Fruit fly (Drosophila melanogaster) whole organism, prepupa: Measurements from ENCODE around the gene CG6432.

ENCODE experiments used
- Blimp-1 ChIP-seq: fragments of 200-800 bp; sonication (Bioruptor generic); optimal IDR thresholded peaks from 3 replicates; lab custom pipeline; 2017; ENCODE audit warnings: missing biosample characterization, missing genetic modification characterization, mild to moderate bottlenecking, moderate library complexity, missing genetic modification reagents
- CG10631 ChIP-seq: fragments of 200-800 bp; sonication (Bioruptor generic); optimal IDR thresholded peaks from 2 replicates; lab custom pipeline; 2016; ENCODE audit warnings: missing biosample characterization, missing genetic modification characterization
- CG10669 ChIP-seq: fragments of 200-800 bp; sonication (Bioruptor generic); optimal IDR thresholded peaks from 3 replicates; lab custom pipeline; 2018; ENCODE audit warnings: missing biosample characterization, mild to moderate bottlenecking, missing genetic modification characterization, moderate library complexity
- CG11294 ChIP-seq: fragments of 200-800 bp; sonication (Bioruptor generic); IDR thresholded peaks from 2 replicates; pipeline ENCODE4 v1.3.6; 2022; ENCODE audit warnings: missing biosample characterization, missing genetic modification characterization
- CG15336 ChIP-seq: fragments of 200-800 bp; sonication (Bioruptor generic); IDR thresholded peaks from 2 replicates; pipeline ENCODE4 v1.3.6; 2022; ENCODE audit warnings: missing biosample characterization, missing genetic modification characterization
- CG1621 ChIP-seq: fragments of 200-800 bp; sonication (Bioruptor generic); optimal IDR thresholded peaks from 3 replicates; lab custom pipeline; 2018; ENCODE audit warnings: missing biosample characterization, mild to moderate bottlenecking, missing genetic modification characterization
- CG16779 ChIP-seq: fragments of 200-800 bp; sonication (Bioruptor generic); optimal IDR thresholded peaks from 3 replicates; lab custom pipeline; 2017; ENCODE audit warnings: missing biosample characterization, mild to moderate bottlenecking, missing genetic modification characterization
- CG3032 ChIP-seq: fragments of 200-800 bp; optimal IDR thresholded peaks from 2 replicates; lab custom pipeline; 2019; ENCODE audit warnings: missing biosample characterization, mild to moderate bottlenecking, missing genetic modification characterization, moderate library complexity
- CG31627 ChIP-seq: fragments of 200-800 bp; sonication (Bioruptor generic); optimal IDR thresholded peaks from 3 replicates; lab custom pipeline; 2016; ENCODE audit warnings: missing biosample characterization, missing genetic modification characterization
- CG32006 ChIP-seq: fragments of 200-800 bp; sonication (Bioruptor generic); optimal IDR thresholded peaks from 3 replicates; lab custom pipeline; 2017; ENCODE audit warnings: missing biosample characterization, mild to moderate bottlenecking, missing genetic modification characterization
- CG34406 ChIP-seq: fragments of 200-800 bp; sonication (Bioruptor generic); optimal IDR thresholded peaks from 3 replicates; lab custom pipeline; 2016; ENCODE audit warnings: missing biosample characterization, missing genetic modification characterization
- CG3919 ChIP-seq: fragments of 200-800 bp; sonication (Bioruptor generic); optimal IDR thresholded peaks from 3 replicates; lab custom pipeline; 2016; ENCODE audit warnings: missing biosample characterization, missing genetic modification characterization
- CG4318 ChIP-seq: fragments of 200-800 bp; sonication (Bioruptor generic); optimal IDR thresholded peaks from 3 replicates; lab custom pipeline; 2017; ENCODE audit warnings: missing biosample characterization, mild to moderate bottlenecking, missing genetic modification characterization
- CG6163 ChIP-seq: fragments of 200-800 bp; sonication (Bioruptor generic); IDR thresholded peaks from 3 replicates; pipeline ENCODE4 v1.3.6; 2022; ENCODE audit warnings: missing biosample characterization, missing genetic modification characterization
- CG6808 ChIP-seq: fragments of 200-800 bp; sonication (Bioruptor generic); optimal IDR thresholded peaks from 3 replicates; lab custom pipeline; 2017; ENCODE audit warnings: missing biosample characterization, missing genetic modification characterization, mild to moderate bottlenecking, moderate library complexity, missing genetic modification reagents
- CG6854 ChIP-seq: fragments of 200-800 bp; sonication (Bioruptor generic); optimal IDR thresholded peaks from 2 replicates; lab custom pipeline; 2017; ENCODE audit warnings: missing biosample characterization, mild to moderate bottlenecking, missing genetic modification characterization
- CG7368 ChIP-seq: fragments of 200-800 bp; sonication (Bioruptor generic); optimal IDR thresholded peaks from 3 replicates; lab custom pipeline; 2016; ENCODE audit warnings: missing biosample characterization, missing genetic modification characterization
- CG8119 ChIP-seq: fragments of 200-800 bp; sonication (Bioruptor generic); IDR thresholded peaks from 3 replicates; pipeline ENCODE4 v1.3.6; 2022; ENCODE audit warnings: missing biosample characterization, missing genetic modification characterization
- CG8319 ChIP-seq: fragments of 200-800 bp; sonication (Bioruptor generic); optimal IDR thresholded peaks from 3 replicates; lab custom pipeline; 2016; ENCODE audit warnings: missing biosample characterization, missing genetic modification characterization
- CG8632 ChIP-seq: fragments of 200-800 bp; sonication (Bioruptor generic); optimal IDR thresholded peaks from 3 replicates; lab custom pipeline; 2016; ENCODE audit warnings: missing biosample characterization, missing genetic modification characterization
- CG9139 ChIP-seq: fragments of 200-800 bp; sonication (Bioruptor generic); optimal IDR thresholded peaks from 3 replicates; lab custom pipeline; 2017; ENCODE audit warnings: missing biosample characterization, mild to moderate bottlenecking, missing genetic modification characterization
- Eip75B ChIP-seq: fragments of 200-800 bp; sonication (Bioruptor generic); optimal IDR thresholded peaks from 3 replicates; lab custom pipeline; 2016; ENCODE audit warnings: missing biosample characterization, missing genetic modification characterization
- Eip78C ChIP-seq: fragments of 200-800 bp; sonication (Bioruptor generic); peaks from one replicate; lab custom pipeline; 2016; ENCODE audit warnings: missing biosample characterization, missing genetic modification characterization
- Eip93F ChIP-seq: fragments of 200-800 bp; sonication (Bioruptor generic); optimal IDR thresholded peaks from 2 replicates; lab custom pipeline; 2016; ENCODE audit warnings: missing biosample characterization, mild to moderate bottlenecking, missing genetic modification characterization
- Ets96B ChIP-seq: fragments of 200-800 bp; optimal IDR thresholded peaks from 2 replicates; lab custom pipeline; 2019; ENCODE audit warnings: missing biosample characterization, mild to moderate bottlenecking, missing genetic modification characterization, moderate library complexity
- Gug ChIP-seq: fragments of 200-800 bp; sonication (Bioruptor generic); IDR thresholded peaks from 2 replicates; pipeline ENCODE4 v1.3.6; 2022; ENCODE audit warnings: missing biosample characterization, missing genetic modification characterization
- Hr38 ChIP-seq: sonication (Bioruptor generic); optimal IDR thresholded peaks from 2 replicates; lab custom pipeline; 2016; ENCODE audit warnings: missing biosample characterization, missing genetic modification characterization
- Hr39 ChIP-seq: fragments of 200-800 bp; sonication (Bioruptor generic); optimal IDR thresholded peaks from 2 replicates; lab custom pipeline; 2016; ENCODE audit warnings: missing biosample characterization, missing genetic modification characterization
- Lpt ChIP-seq: fragments of 200-800 bp; sonication (Bioruptor generic); optimal IDR thresholded peaks from 3 replicates; lab custom pipeline; 2016; ENCODE audit warnings: missing biosample characterization, missing genetic modification characterization
- Met ChIP-seq: fragments of 200-800 bp; sonication (Bioruptor generic); optimal IDR thresholded peaks from 3 replicates; lab custom pipeline; 2016; ENCODE audit warnings: missing biosample characterization, missing genetic modification characterization
- OdsH ChIP-seq: fragments of 200-800 bp; sonication (Bioruptor generic); optimal IDR thresholded peaks from 3 replicates; lab custom pipeline; 2016; ENCODE audit warnings: missing biosample characterization, missing genetic modification characterization
- Smox ChIP-seq: fragments of 200-800 bp; sonication (Bioruptor generic); optimal IDR thresholded peaks from 3 replicates; lab custom pipeline; 2016; ENCODE audit warnings: missing biosample characterization, missing genetic modification characterization
- Sox102F ChIP-seq: fragments of 200-800 bp; sonication (Bioruptor generic); optimal IDR thresholded peaks from 2 replicates; lab custom pipeline; 2016; ENCODE audit warnings: missing biosample characterization, mild to moderate bottlenecking, missing genetic modification characterization
- Sox14 ChIP-seq: fragments of 200-800 bp; sonication (Bioruptor generic); optimal IDR thresholded peaks from 3 replicates; lab custom pipeline; 2016; ENCODE audit warnings: missing biosample characterization, missing genetic modification characterization
- Sox15 ChIP-seq: fragments of 200-800 bp; sonication (Bioruptor generic); optimal IDR thresholded peaks from 3 replicates; lab custom pipeline; 2016; ENCODE audit warnings: missing biosample characterization, missing genetic modification characterization
- achi ChIP-seq: fragments of 200-800 bp; sonication (Bioruptor generic); optimal IDR thresholded peaks from 3 replicates; lab custom pipeline; 2016; ENCODE audit warnings: missing biosample characterization, missing genetic modification characterization
- acj6 ChIP-seq: fragments of 200-800 bp; sonication (Bioruptor generic); optimal IDR thresholded peaks from 3 replicates; lab custom pipeline; 2016; ENCODE audit warnings: missing biosample characterization, missing genetic modification characterization
- cyc ChIP-seq: fragments of 200-800 bp; sonication (Bioruptor generic); optimal IDR thresholded peaks from 3 replicates; lab custom pipeline; 2016; ENCODE audit warnings: missing biosample characterization, missing genetic modification characterization
- dsx ChIP-seq: fragments of 200-800 bp; optimal IDR thresholded peaks from 3 replicates; lab custom pipeline; 2019; ENCODE audit warnings: missing biosample characterization, mild to moderate bottlenecking, missing genetic modification characterization, moderate library complexity; ENCODE audit not compliant: poor library complexity, severe bottlenecking
- esn ChIP-seq: fragments of 200-800 bp; sonication (Bioruptor generic); optimal IDR thresholded peaks from 2 replicates; lab custom pipeline; 2016; ENCODE audit warnings: missing biosample characterization, mild to moderate bottlenecking, missing genetic modification characterization, moderate library complexity
- lz ChIP-seq: fragments of 200-800 bp; sonication (Bioruptor generic); optimal IDR thresholded peaks from 3 replicates; lab custom pipeline; 2016; ENCODE audit warnings: missing biosample characterization, missing genetic modification characterization
- pdm3 ChIP-seq: fragments of 200-800 bp; sonication (Bioruptor generic); optimal IDR thresholded peaks from 3 replicates; lab custom pipeline; 2016; ENCODE audit warnings: missing biosample characterization, missing genetic modification characterization
- salr ChIP-seq, 2 experiments: fragments of 200-800 bp; sonication (Bioruptor generic); optimal IDR thresholded peaks; 3 replicates each; lab custom pipeline; 2016 to 2018; ENCODE audit warnings: missing biosample characterization in 2 of 2, missing genetic modification characterization in 2 of 2, mild to moderate bottlenecking in 1 of 2
- spab ChIP-seq: fragments of 200-800 bp; sonication (Bioruptor generic); optimal IDR thresholded peaks from 2 replicates; lab custom pipeline; 2017; ENCODE audit warnings: missing biosample characterization, mild to moderate bottlenecking, missing genetic modification characterization, missing genetic modification reagents
- ss ChIP-seq, 2 experiments: fragments of 200-800 bp; sonication (Bioruptor generic); optimal IDR thresholded peaks; 2 replicates in 1 of 2; 3 replicates in 1 of 2; lab custom pipeline; 2017 to 2018; ENCODE audit warnings: mild to moderate bottlenecking in 2 of 2, missing biosample characterization in 2 of 2, missing genetic modification characterization in 2 of 2, moderate library complexity in 1 of 2
- topi ChIP-seq: fragments of 200-800 bp; sonication (Bioruptor generic); optimal IDR thresholded peaks from 3 replicates; lab custom pipeline; 2016; ENCODE audit warnings: missing biosample characterization, missing genetic modification characterization
- vri ChIP-seq: fragments of 200-800 bp; sonication (Bioruptor generic); optimal IDR thresholded peaks from 3 replicates; lab custom pipeline; 2016; ENCODE audit warnings: missing biosample characterization, mild to moderate bottlenecking, missing genetic modification characterization

Gene CG6432

DNA sequence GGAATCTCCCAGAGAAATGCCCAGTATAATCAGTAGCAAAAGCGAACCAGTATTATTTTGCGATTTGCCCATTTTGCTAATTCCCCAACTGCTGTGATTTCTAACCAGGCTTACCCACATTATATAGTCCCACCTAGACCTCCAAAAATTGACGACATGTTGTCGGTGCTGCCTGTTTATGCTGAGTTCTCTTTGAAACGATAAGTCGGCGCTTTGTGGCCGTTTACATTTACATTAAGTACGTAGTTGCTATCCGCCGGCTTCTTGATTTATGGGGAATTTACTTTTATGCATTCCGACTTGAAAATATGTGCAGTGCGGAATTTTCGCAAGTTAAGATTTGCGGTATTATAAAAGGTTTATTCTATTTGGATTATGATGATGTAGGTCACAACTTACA is 42.4 kb upstream of the CG6432 start, which contains the start of gene CG5715:
CG5715 (minus strand) TSS at position 101 of the 400 bp plus-strand sequence.
- no peak for TF ChIP-seq acj6 (GFP tag; lab: Kevin White, UChicago)
- no peak for TF ChIP-seq CG10669
- TF ChIP-seq CG3919 (GFP tag; lab: Kevin White, UChicago), result no peak
- no peak for TF ChIP-seq lz (GFP tag; lab: Kevin White, UChicago)
- TF ChIP-seq esn, result no peak
- TF ChIP-seq CG8319 (GFP tag; lab: Kevin White, UChicago), result no peak
- TF ChIP-seq topi, result no peak
- TF ChIP-seq CG10631 (GFP tag; lab: Kevin White, UChicago), result no peak
- no peak for TF ChIP-seq CG16779 (tag; lab: Kevin White, UChicago)
- no peak for TF ChIP-seq Ets96B
- TF ChIP-seq Sox15 (GFP tag; lab: Kevin White, UChicago), result no peak
- TF ChIP-seq Met (GFP tag; lab: Kevin White, UChicago), result no peak
- TF ChIP-seq, all 60 proteins: peak for 0

DNA sequence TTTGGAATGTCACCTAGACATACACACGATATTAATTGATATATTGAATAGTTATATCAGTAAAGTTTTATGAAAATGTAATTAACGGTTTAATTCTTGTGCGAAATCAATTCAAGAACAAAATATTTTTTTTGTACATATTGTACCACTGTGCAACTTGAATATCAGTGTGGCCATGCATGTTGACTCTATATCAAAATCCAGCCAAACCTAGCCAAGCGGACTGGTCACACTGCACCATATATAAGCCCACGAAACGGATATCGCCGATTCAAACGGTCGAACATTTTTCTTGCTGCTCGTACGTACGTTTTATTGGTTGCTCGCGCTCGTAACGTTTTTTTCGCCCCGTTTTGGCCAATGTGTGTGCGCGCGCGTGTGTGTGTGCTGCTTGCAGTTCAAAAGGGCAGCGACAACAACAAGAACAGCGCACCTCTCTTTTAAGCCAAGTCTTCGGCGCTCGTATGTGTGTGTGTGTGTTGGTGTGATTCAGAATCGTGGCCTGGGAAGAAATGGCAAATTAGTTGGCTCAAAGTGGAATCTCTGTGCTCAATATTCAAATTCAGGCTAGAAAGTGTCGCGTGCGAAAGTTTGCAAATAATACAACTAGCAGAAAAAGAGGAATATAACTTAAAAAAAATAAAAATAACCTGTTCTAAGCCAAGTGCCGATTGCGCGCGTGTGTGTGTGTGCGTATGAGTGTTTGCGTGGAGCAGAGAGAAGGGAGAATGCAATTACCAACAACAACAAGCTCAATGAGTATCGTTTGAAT is 41.8 kb upstream of the CG6432 start, which contains the start of gene crb:
crb (plus strand) TSS at position 295 of the 772 bp plus-strand sequence.
- TF ChIP-seq Smox (GFP tag; lab: Kevin White, UChicago) (no peak), cyc (GFP tag; lab: Kevin White, UChicago) (peak; percentile 40), Sox102F (GFP tag; lab: Kevin White, UChicago) (peak; percentile 71), vri (GFP tag; lab: Kevin White, UChicago) (peak; percentile 69), spab (GFP tag; lab: Kevin White, UChicago) (no peak), Lpt (GFP tag; lab: Kevin White, UChicago) (no peak), CG7368 (no peak), achi (GFP tag; lab: Kevin White, UChicago) (peak; percentile 27), CG6808 (GFP tag; lab: Kevin White, UChicago) (no peak), CG15336 (GFP tag; lab: Robert Waterston, UW) (no peak), Sox15 (GFP tag; lab: Kevin White, UChicago) (no peak), CG10631 (GFP tag; lab: Kevin White, UChicago) (peak; percentile 29), CG6854 (GFP tag; lab: Kevin White, UChicago) (peak; percentile 45), Eip78C (GFP tag; lab: Kevin White, UChicago) (peak; percentile 79), topi (peak; percentile 35), CG32006 (GFP tag; lab: Kevin White, UChicago) (peak; percentile 27), CG16779 (tag; lab: Kevin White, UChicago) (peak; percentile 61), pdm3 (GFP tag; lab: Kevin White, UChicago) (peak; percentile 42), CG1621 (tag; lab: Kevin White, UChicago) (peak; percentile 40), esn (peak; percentile 68), CG31627 (peak; percentile 38), Gug (GFP tag; lab: Robert Waterston, UW) (no peak), CG9139 (GFP tag; lab: Kevin White, UChicago) (peak; percentile 38), OdsH (GFP tag; lab: Kevin White, UChicago) (peak; percentile 12), CG8119 (GFP tag; lab: Robert Waterston, UW) (no peak), Hr38 (GFP tag; lab: Kevin White, UChicago) (no peak), dsx (GFP tag; lab: Kevin White, UChicago) (peak; percentile 30), Hr39 (peak; percentile 35), Eip93F (no peak), ss (GFP tag; optimal IDR thresholded peaks at IDR 0.05; lab: Kevin White, UChicago) (peak; percentile 21 to 43), CG8319 (GFP tag; lab: Kevin White, UChicago) (no peak), salr (GFP tag; optimal IDR thresholded peaks at IDR 0.05; lab: Kevin White, UChicago) (no peak), acj6 (GFP tag; lab: Kevin White, UChicago) (peak; percentile 41), CG6163 (GFP tag; lab: Robert Waterston, UW) (peak; percentile 37; the same call in 1 of the 3 replicates), CG11294 (no peak), CG34406 (peak; percentile 33), Eip75B (GFP tag; lab: Kevin White, UChicago) (peak; percentile 56), CG10669 (no peak), Blimp-1 (GFP tag; lab: Kevin White, UChicago) (no peak), lz (GFP tag; lab: Kevin White, UChicago) (peak; percentile 67), Sox14 (GFP tag; lab: Kevin White, UChicago) (peak; percentile 67), CG4318 (no peak), CG3032 (tag; lab: Kevin White, UChicago) (peak; percentile 44), CG8632 (GFP tag; lab: Kevin White, UChicago) (peak; percentile 1)
